Worm (Caenorhabditis elegans) whole organism, midembryonic: ENCODE data around the gene F55B12.10.

Experiments
- flt-1 ChIP-seq: fragments of 200-800 bp; sonication (Bioruptor generic); IDR thresholded peaks from 2 replicates; pipeline ENCODE4 v1.3.6; 2022; ENCODE audit warnings: missing genetic modification characterization, missing compliant biosample characterization
- klf-2 ChIP-seq: fragments of 200-800 bp; sonication (Bioruptor generic); conservative IDR thresholded peaks from 2 replicates; pipeline ENCODE4 v1.3.6; 2022; ENCODE audit warnings: missing genetic modification reagents, missing genetic modification characterization, missing compliant biosample characterization
- tab-1 ChIP-seq: fragments of 200-800 bp; sonication (Bioruptor generic); IDR thresholded peaks from 2 replicates; pipeline ENCODE4 v1.3.6; 2022; ENCODE audit warnings: missing genetic modification characterization, missing compliant biosample characterization

DNA sequence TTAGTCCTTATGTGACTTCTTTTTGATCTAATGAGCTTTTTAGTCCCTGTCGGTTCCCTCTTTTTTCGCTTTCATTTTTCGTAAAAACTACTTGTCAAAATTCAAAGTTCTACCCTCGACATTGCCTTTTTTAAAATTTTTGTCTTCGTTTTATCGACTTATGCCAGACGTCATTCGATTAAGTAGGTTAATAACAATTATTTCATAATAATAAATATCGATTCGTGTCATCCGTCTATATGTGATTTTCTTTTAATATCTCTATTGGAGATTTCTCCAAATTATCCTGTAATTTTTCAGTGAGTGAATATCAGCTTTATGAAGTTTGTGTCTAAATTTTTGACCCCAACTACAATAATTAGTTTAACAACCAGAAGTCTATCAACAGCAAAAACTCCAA is 16.8 kb upstream of the F55B12.10 start, which contains the start of gene hpo-31:
- no peak for TF ChIP-seq tab-1 (GFP tag; lab: Robert Waterston, UW)
- TF ChIP-seq flt-1 (GFP tag; lab: Robert Waterston, UW): no peak
- TF ChIP-seq klf-2: no peak
